Worm (Caenorhabditis elegans): ENCODE results near the gene F58H1.6.

F58H1.6 gene

ce11 chrV:11897604-11898003 lies 44.8 kb upstream of the F58H1.6 start:
- TF ChIP-seq nhr-85 (tag) (peak; percentile 53), C04F5.9 (tag; optimal IDR thresholded peaks at IDR 0.05) (no peak), aha-1 (tag; optimal IDR thresholded peaks at IDR 0.05) (no peak), sptf-1 (tag; optimal IDR thresholded peaks at IDR 0.05) (no peak), ceh-88 (GFP tag; IDR thresholded peaks at IDR 0.05) (no peak), nhr-11 (tag; optimal IDR thresholded peaks at IDR 0.05) (no peak), blmp-1 (tag; optimal IDR thresholded peaks at IDR 0.05) (peak; percentile 75), unc-98 (GFP tag; IDR thresholded peaks at IDR 0.05) (no peak), snpc-4 (tag; optimal IDR thresholded peaks at IDR 0.05) (no peak), tlp-1 (tag; optimal IDR thresholded peaks at IDR 0.05) (no peak), egl-27 (tag; optimal IDR thresholded peaks at IDR 0.05) (no peak), elt-3 (tag; optimal IDR thresholded peaks at IDR 0.05) (no peak), nhr-19 (GFP tag; conservative IDR thresholded peaks at IDR 0.05) (no peak), pqm-1 (tag; optimal IDR thresholded peaks at IDR 0.05) (no peak), isw-1 (GFP tag; IDR thresholded peaks at IDR 0.05) (no peak), lin-13 (GFP tag; optimal IDR thresholded peaks at IDR 0.05) (no peak), lin-14 (GFP tag; optimal IDR thresholded peaks at IDR 0.05) (peak; percentile 58), lin-39 (tag; optimal IDR thresholded peaks at IDR 0.05) (no peak), vab-15 (tag; optimal IDR thresholded peaks at IDR 0.05) (no peak), nhr-84 (tag; optimal IDR thresholded peaks at IDR 0.05) (no peak), nhr-20 (tag; optimal IDR thresholded peaks at IDR 0.05) (no peak), jun-1 (tag; optimal IDR thresholded peaks at IDR 0.05) (no peak), unc-62 (GFP tag; optimal IDR thresholded peaks at IDR 0.05) (no peak), ceh-90 (tag; optimal IDR thresholded peaks at IDR 0.05) (no peak), C16A3.4 (tag; optimal IDR thresholded peaks at IDR 0.05) (peak; percentile 14), ama-1 (optimal IDR thresholded peaks at IDR 0.05) (no peak)

ce11 chrV:11899149-11899548 lies 43.3 kb upstream of the F58H1.6 start, which contains the start of gene sma-1:
Gene sma-1, plus strand, starts transcription at chrV:11899449.
- TF ChIP-seq elt-3 (tag; optimal IDR thresholded peaks at IDR 0.05): no peak
- TF ChIP-seq isw-1 (GFP tag; IDR thresholded peaks at IDR 0.05): no peak
- TF ChIP-seq irx-1 (tag; optimal IDR thresholded peaks at IDR 0.05): no peak
- TF ChIP-seq nhr-71 (tag; optimal IDR thresholded peaks at IDR 0.05): no peak
- no peak for TF ChIP-seq lin-14 (GFP tag; optimal IDR thresholded peaks at IDR 0.05)
- no peak for TF ChIP-seq C16A3.4 (tag; optimal IDR thresholded peaks at IDR 0.05)
- no peak for TF ChIP-seq egl-13 (tag; optimal IDR thresholded peaks at IDR 0.05)
- TF ChIP-seq blmp-1 (tag; optimal IDR thresholded peaks at IDR 0.05): peak; percentile 87

- peak; percentile 18 for TF ChIP-seq elt-2 (tag; optimal IDR thresholded peaks at IDR 0.05)
- TF ChIP-seq fkh-8 (tag; optimal IDR thresholded peaks at IDR 0.05): no peak
Measured at ce11 chrV:11900127-11900526, 42.3 kb upstream of the F58H1.6 start.

- TF ChIP-seq lin-14 (GFP tag; optimal IDR thresholded peaks at IDR 0.05) (no peak), alr-1 (tag; optimal IDR thresholded peaks at IDR 0.05; ENCODE audit: borderline replicate concordance) (no peak), ceh-63 (GFP tag; optimal IDR thresholded peaks at IDR 0.05) (no peak), snu-23 (GFP tag; optimal IDR thresholded peaks at IDR 0.05) (no peak), ets-5 (GFP tag; IDR thresholded peaks at IDR 0.05) (no peak), skn-1 (tag; optimal IDR thresholded peaks at IDR 0.05) (no peak), zip-4 (GFP tag; optimal IDR thresholded peaks at IDR 0.05) (no peak), C34B4.2 (tag; optimal IDR thresholded peaks at IDR 0.05) (no peak), nhr-71 (tag; optimal IDR thresholded peaks at IDR 0.05) (no peak)
Measured at ce11 chrV:11901260-11901659, 41.2 kb upstream of the F58H1.6 start.
